Fruit fly (Drosophila melanogaster) Kc167 (cell line): Measurements from ENCODE around the gene Strump.

Source experiments
- Myc ChIP-seq: fragments of >200 bp; optimal IDR thresholded peaks from 2 replicates; lab custom pipeline; 2017; ENCODE audit warnings: missing external identifiers
- Sin3A ChIP-seq: fragments of >200 bp; optimal IDR thresholded peaks from 2 replicates; lab custom pipeline; 2018; ENCODE audit warnings: missing external identifiers
- h ChIP-seq: fragments of >200 bp; optimal IDR thresholded peaks from 3 replicates; lab custom pipeline; 2018; ENCODE audit warnings: missing external identifiers
- insv ChIP-seq: fragments of >200 bp; optimal IDR thresholded peaks from 3 replicates; lab custom pipeline; 2018; ENCODE audit warnings: missing external identifiers
- psq ChIP-seq: fragments of >200 bp; optimal IDR thresholded peaks from 2 replicates; lab custom pipeline; 2017; ENCODE audit warnings: missing external identifiers
- ttk ChIP-seq: sonication (Bioruptor generic); optimal IDR thresholded peaks from 2 replicates; lab custom pipeline; 2017; ENCODE audit warnings: missing external identifiers

Gene Strump

dm6 chr3L:16113607-16114337, 8.0 kb upstream of the Strump start:
- no peak for TF ChIP-seq Myc (lab: Kevin White, UChicago)
- TF ChIP-seq h (lab: Kevin White, UChicago): no peak
- TF ChIP-seq Sin3A (lab: Kevin White, UChicago): no peak
- no peak for TF ChIP-seq insv
- TF ChIP-seq psq: no peak

- TF ChIP-seq Myc (lab: Kevin White, UChicago): no peak
- no peak for TF ChIP-seq ttk (lab: Kevin White, UChicago)
- no peak for TF ChIP-seq insv
- no peak for TF ChIP-seq psq
- no peak for TF ChIP-seq h (lab: Kevin White, UChicago)
- no peak for TF ChIP-seq Sin3A (lab: Kevin White, UChicago)
Measured at dm6 chr3L:16128481-16128972, 6.7 kb downstream of the Strump start, which contains the start of gene Pgm1. Pgm1 (minus strand) TSS chr3L:16128531.

DNA sequence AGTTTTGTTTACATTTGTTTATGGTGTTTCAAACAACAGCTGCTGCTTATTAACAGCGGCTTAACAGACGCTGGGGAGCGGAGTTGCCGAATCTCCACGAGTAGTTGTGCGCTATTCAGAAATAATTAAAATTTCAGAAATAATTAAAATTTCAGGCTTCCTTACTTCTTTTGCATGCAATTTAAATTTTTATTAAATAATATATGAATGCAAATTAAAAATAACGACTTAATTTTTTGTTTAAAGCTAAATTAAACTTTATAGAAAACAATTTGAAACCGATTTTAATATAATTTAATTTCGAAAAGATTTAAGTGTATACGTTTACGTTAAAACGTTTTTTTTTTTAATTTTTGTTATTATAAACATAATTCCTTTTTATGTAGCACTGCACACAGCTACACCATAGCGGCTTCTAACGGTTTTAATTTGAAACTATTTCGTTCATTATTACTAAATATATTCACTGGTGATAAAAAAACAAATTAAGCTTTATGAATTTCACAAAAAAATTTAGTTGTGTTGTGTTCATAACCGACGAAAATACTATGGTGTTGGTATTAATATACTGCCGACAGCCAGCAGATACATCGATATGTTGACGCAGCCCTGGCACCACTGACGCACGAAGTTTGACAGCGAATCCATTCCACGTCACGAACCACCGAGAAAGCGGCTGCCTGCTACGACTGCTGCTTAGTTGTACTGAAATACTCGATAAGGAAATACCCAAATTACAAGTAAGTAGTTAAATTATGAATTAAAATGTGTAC, 7.4 kb downstream of the Strump start, which contains the start of gene SsRbeta:
TSS of gene SsRbeta (plus strand) at position 645 of the 773 bp plus-strand sequence.
- TF ChIP-seq Sin3A (lab: Kevin White, UChicago): no peak
- TF ChIP-seq psq: no peak
- no peak for TF ChIP-seq h (lab: Kevin White, UChicago)
- TF ChIP-seq insv: no peak
- TF ChIP-seq Myc (lab: Kevin White, UChicago): no peak
- no peak for TF ChIP-seq ttk (lab: Kevin White, UChicago)

DNA sequence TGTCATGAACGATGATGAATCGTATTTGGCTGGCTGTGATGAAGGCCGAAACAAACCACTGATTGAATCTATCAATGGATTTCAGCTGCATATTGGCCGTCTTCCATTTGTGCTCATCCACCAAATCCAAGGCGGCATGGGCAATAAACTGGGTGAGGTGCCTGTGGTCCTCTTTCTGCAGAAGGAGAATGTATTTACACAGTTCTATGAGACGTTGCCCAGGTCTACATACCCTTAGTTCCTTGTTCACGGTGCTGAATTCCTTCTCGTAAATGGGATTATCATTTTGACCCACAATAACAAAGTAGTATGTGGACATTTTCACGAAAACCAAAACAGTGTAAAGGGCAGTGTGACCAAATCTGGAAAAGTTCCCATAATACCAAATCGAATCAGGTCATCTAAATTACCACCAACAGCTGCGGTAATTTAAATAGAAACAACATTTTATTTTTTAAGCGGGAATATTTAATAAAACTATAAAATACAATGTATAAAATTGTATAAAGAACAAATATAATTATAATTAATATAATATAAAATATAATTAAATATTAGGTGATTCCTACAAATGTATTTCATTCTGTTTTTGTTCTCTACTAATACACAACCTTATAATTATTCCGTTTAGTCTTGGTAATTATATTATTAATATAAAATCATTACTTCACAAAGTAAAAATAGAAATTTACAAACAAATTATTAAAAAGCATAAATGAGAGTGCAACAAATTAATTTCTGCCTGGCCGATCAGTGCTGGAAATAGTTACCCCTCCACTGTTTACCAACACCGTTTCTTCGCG, 9.7 kb downstream of the Strump start, which contains the start of the genes Trs20 and elg1:
TSS of gene Trs20 (minus strand) at position 369 of the 803 bp plus-strand sequence.
TSS of gene elg1 (plus strand) at position 765 of the 803 bp plus-strand sequence.
- TF ChIP-seq ttk (lab: Kevin White, UChicago) (no peak), Sin3A (lab: Kevin White, UChicago) (no peak), psq (no peak), insv (no peak), Myc (lab: Kevin White, UChicago) (no peak), h (lab: Kevin White, UChicago) (no peak)

- TF ChIP-seq ttk (lab: Kevin White, UChicago) (no peak), insv (no peak), h (lab: Kevin White, UChicago) (no peak), Sin3A (lab: Kevin White, UChicago) (no peak), psq (no peak), Myc (lab: Kevin White, UChicago) (no peak)
Measured at dm6 chr3L:16132067-16132418, 10.2 kb downstream of the Strump start.

- TF ChIP-seq insv (no peak), psq (no peak), h (lab: Kevin White, UChicago) (no peak)
Measured at dm6 chr3L:16136819-16137553, 15.2 kb downstream of the Strump start.

dm6 chr3L:16137779-16138178, 16.0 kb downstream of the Strump start, which contains the start of gene CG5157:
CG5157 (minus strand) TSS chr3L:16137879.
- no peak for TF ChIP-seq Sin3A (lab: Kevin White, UChicago)
- no peak for TF ChIP-seq insv
- no peak for TF ChIP-seq psq
- TF ChIP-seq h (lab: Kevin White, UChicago): no peak
- TF ChIP-seq ttk (lab: Kevin White, UChicago): no peak
- TF ChIP-seq Myc (lab: Kevin White, UChicago): no peak

DNA sequence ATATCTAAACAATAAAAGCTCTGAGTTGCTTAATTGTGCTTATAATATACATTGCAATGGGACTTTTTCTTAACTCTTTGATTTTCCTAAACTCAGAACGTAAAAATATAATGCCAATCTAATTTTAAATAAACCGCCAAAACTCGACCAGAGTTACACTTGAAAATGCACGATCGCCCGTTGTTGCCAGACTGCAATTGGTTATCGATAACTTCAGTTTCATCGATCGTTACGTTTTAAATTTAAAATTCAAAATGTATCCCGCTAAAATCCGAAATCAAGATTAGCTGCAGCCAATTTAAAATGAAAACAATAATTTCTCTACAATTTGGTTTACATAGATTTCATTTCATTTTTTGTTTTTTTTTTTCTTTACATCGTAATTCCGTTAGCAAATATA, 17.3 kb downstream of the Strump start:
- TF ChIP-seq h (lab: Kevin White, UChicago) (no peak), psq (no peak), Myc (lab: Kevin White, UChicago) (no peak), ttk (lab: Kevin White, UChicago) (no peak), insv (no peak), Sin3A (lab: Kevin White, UChicago) (no peak)

DNA sequence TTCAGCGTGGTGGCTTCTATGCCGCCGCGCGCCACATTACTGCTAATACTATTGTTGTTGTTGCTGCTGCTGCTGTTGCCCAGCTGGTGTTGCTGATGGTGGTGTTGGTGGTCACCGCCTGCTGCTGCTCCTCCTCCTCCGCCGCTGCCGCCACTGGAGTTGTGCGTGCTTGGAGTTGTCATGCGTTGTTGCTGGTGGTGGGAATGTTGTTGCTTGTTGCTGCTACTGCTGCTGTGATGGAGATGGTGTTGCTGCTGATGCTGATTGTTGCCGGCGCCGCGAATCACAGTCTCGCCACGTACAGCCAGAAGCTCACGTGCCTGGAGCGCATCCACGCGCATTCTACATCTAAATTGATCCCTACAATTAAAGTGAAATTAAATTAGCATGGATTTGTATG, 19.8 kb downstream of the Strump start:
- no peak for TF ChIP-seq h (lab: Kevin White, UChicago)
- no peak for TF ChIP-seq ttk (lab: Kevin White, UChicago)
- no peak for TF ChIP-seq Sin3A (lab: Kevin White, UChicago)
- TF ChIP-seq insv: no peak
- TF ChIP-seq psq: no peak
- TF ChIP-seq Myc (lab: Kevin White, UChicago): no peak

DNA sequence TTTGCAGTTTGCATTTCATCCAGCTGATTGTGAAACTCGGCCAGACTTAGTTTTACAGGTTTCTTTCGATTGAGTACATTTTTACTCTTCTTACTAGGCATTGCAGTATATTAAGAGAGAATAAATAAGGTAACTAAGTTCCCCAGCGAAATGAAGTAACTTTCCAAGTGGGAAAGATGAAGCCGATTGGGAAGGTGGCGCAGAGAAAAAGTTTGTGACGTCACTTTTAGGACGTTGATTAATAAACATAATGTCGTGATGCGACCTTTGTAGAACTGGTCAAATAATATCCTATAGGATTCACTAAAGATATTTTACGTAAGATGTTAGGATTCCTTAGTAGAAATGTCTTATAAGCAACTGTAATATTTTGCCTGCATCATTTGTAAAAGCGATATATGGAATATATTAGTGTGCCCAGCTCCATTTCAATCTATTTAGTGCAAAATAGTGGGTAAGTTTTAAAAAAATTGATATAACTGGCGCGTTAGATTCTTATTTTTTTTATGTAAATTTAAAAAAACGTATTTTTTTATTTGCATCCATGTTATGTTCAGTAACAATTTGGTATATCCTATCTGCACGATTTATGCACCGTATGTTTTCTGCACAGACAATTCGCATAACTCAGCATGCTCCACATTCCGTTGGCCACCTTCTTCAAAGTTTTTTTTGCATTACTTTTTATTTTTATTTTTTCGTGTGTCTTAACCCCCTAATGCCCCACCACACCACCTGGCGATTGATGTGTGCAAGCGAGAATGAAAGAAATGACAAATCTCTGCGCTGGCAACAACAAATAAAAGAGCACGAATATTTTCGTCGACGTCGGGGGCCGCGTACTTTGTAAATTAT, 22.1 kb downstream of the Strump start, which contains the start of gene CG32152:
TSS of gene CG32152 (minus strand) at position 352 of the 855 bp plus-strand sequence.
- TF ChIP-seq Myc (lab: Kevin White, UChicago): no peak
- no peak for TF ChIP-seq psq
- TF ChIP-seq insv: no peak
- TF ChIP-seq ttk (lab: Kevin White, UChicago): no peak
- TF ChIP-seq Sin3A (lab: Kevin White, UChicago): no peak
- TF ChIP-seq h (lab: Kevin White, UChicago): no peak
